Fruit fly (Drosophila melanogaster) whole organism, embryonic: Measurements from ENCODE around the gene Ac13E.

Source experiments
- Blimp-1 ChIP-seq: fragments of 200-800 bp; sonication (Bioruptor generic); optimal IDR thresholded peaks from 3 replicates; lab custom pipeline; 2018; ENCODE audit warnings: missing biosample characterization, missing genetic modification characterization, mild to moderate bottlenecking, moderate library complexity, missing genetic modification reagents
- CG10321 ChIP-seq: fragments of 200-800 bp; sonication (Bioruptor generic); IDR thresholded peaks from 2 replicates; pipeline ENCODE4 v1.3.6; 2022; ENCODE audit warnings: missing biosample characterization, missing genetic modification characterization
- CG12071 ChIP-seq: fragments of 200-800 bp; sonication (Bioruptor generic); optimal IDR thresholded peaks from 3 replicates; lab custom pipeline; 2018; ENCODE audit warnings: missing biosample characterization, mild to moderate bottlenecking, missing genetic modification characterization
- CG13424 ChIP-seq: fragments of 200-800 bp; sonication (Bioruptor generic); optimal IDR thresholded peaks from 2 replicates; lab custom pipeline; 2019; ENCODE audit warnings: missing biosample characterization, mild to moderate bottlenecking, missing genetic modification characterization, moderate library complexity
- CG14014 ChIP-seq: fragments of 200-800 bp; sonication (Bioruptor generic); IDR thresholded peaks from 2 replicates; pipeline ENCODE4 v1.3.6; 2022; ENCODE audit warnings: missing biosample characterization, missing genetic modification characterization
- CG14965 ChIP-seq: fragments of 200-800 bp; sonication (Bioruptor generic); optimal IDR thresholded peaks from 2 replicates; lab custom pipeline; 2016; ENCODE audit warnings: missing biosample characterization, missing genetic modification characterization, borderline replicate concordance
- CG18262 ChIP-seq: fragments of 200-800 bp; optimal IDR thresholded peaks from 3 replicates; lab custom pipeline; 2019; ENCODE audit warnings: missing biosample characterization, mild to moderate bottlenecking, missing genetic modification characterization, moderate library complexity
- CG2129 ChIP-seq: fragments of 200-800 bp; sonication (Bioruptor generic); IDR thresholded peaks from 2 replicates; pipeline ENCODE4 v1.3.6; 2022; ENCODE audit warnings: missing biosample characterization, missing genetic modification characterization; ENCODE audit not compliant: partially characterized antibody
- CG2678 ChIP-seq: fragments of 200-800 bp; sonication (Bioruptor generic); optimal IDR thresholded peaks from 3 replicates; lab custom pipeline; 2019; ENCODE audit warnings: missing biosample characterization, mild to moderate bottlenecking, missing genetic modification characterization, moderate library complexity
- CG31388 ChIP-seq: fragments of 200-800 bp; sonication (Bioruptor generic); optimal IDR thresholded peaks from 2 replicates; lab custom pipeline; 2016; ENCODE audit warnings: missing biosample characterization, missing genetic modification characterization
- CG3281 ChIP-seq: fragments of 200-800 bp; sonication (Bioruptor generic); optimal IDR thresholded peaks from 3 replicates; lab custom pipeline; 2017; ENCODE audit warnings: missing biosample characterization, mild to moderate bottlenecking, missing genetic modification characterization
- CG33557 ChIP-seq: fragments of 200-800 bp; sonication (Bioruptor generic); optimal IDR thresholded peaks from 2 replicates; lab custom pipeline; 2019; ENCODE audit warnings: missing biosample characterization, mild to moderate bottlenecking, missing genetic modification characterization, moderate library complexity
- CG3838 ChIP-seq: fragments of 200-800 bp; sonication (Bioruptor generic); optimal IDR thresholded peaks from 3 replicates; lab custom pipeline; 2016; ENCODE audit warnings: missing biosample characterization, missing genetic modification characterization
- CG3995 ChIP-seq: fragments of 200-800 bp; sonication (Bioruptor generic); optimal IDR thresholded peaks from 3 replicates; lab custom pipeline; 2016; ENCODE audit warnings: missing biosample characterization, missing genetic modification characterization
- CG42726 ChIP-seq: fragments of 200-800 bp; sonication (Bioruptor generic); IDR thresholded peaks from 2 replicates; pipeline ENCODE4 v1.3.6; 2022; ENCODE audit warnings: missing biosample characterization, missing genetic modification characterization; ENCODE audit not compliant: partially characterized antibody
- CG4282 ChIP-seq: fragments of 200-800 bp; sonication (Bioruptor generic); optimal IDR thresholded peaks from 2 replicates; lab custom pipeline; 2016; ENCODE audit warnings: missing biosample characterization, missing genetic modification characterization
- CG4854 ChIP-seq: fragments of 200-800 bp; sonication (Bioruptor generic); optimal IDR thresholded peaks from 2 replicates; lab custom pipeline; 2016; ENCODE audit warnings: missing biosample characterization, missing genetic modification characterization, inconsistent platforms
- CG6175 ChIP-seq: fragments of 200-800 bp; sonication (Bioruptor generic); IDR thresholded peaks from 3 replicates; pipeline ENCODE4 v1.3.6; 2022; ENCODE audit warnings: missing biosample characterization, missing genetic modification characterization
- CG6689 ChIP-seq: fragments of 200-800 bp; sonication (Bioruptor generic); IDR thresholded peaks from 2 replicates; pipeline ENCODE4 v1.3.6; 2022; ENCODE audit warnings: missing biosample characterization, missing genetic modification characterization
- CG7987 ChIP-seq: fragments of 200-800 bp; sonication (Bioruptor generic); optimal IDR thresholded peaks from 2 replicates; lab custom pipeline; 2018; ENCODE audit warnings: missing biosample characterization, mild to moderate bottlenecking, missing genetic modification characterization, moderate library complexity
- CG8281 ChIP-seq: fragments of 200-800 bp; sonication (Bioruptor generic); optimal IDR thresholded peaks from 2 replicates; lab custom pipeline; 2018; ENCODE audit warnings: missing biosample characterization, mild to moderate bottlenecking, missing genetic modification characterization, moderate library complexity
- CG8388 ChIP-seq: fragments of 200-800 bp; sonication (Bioruptor generic); optimal IDR thresholded peaks from 2 replicates; lab custom pipeline; 2019; ENCODE audit warnings: missing biosample characterization, mild to moderate bottlenecking, missing genetic modification characterization, moderate library complexity
- CG8765 ChIP-seq: fragments of 200-800 bp; sonication (Bioruptor generic); IDR thresholded peaks from 2 replicates; pipeline ENCODE4 v1.3.6; 2022; ENCODE audit warnings: missing biosample characterization, missing genetic modification characterization
- CG8924 ChIP-seq: fragments of 200-800 bp; optimal IDR thresholded peaks from 3 replicates; lab custom pipeline; 2019; ENCODE audit warnings: missing biosample characterization, mild to moderate bottlenecking, missing genetic modification characterization, moderate library complexity
- CG9932 ChIP-seq: fragments of 200-800 bp; sonication (Bioruptor generic); IDR thresholded peaks from 2 replicates; pipeline ENCODE4 v1.3.6; 2022; ENCODE audit warnings: missing biosample characterization, missing genetic modification characterization
- CrebB ChIP-seq: fragments of 200-800 bp; sonication (Bioruptor generic); optimal IDR thresholded peaks from 3 replicates; lab custom pipeline; 2018; ENCODE audit warnings: missing biosample characterization, mild to moderate bottlenecking, missing genetic modification characterization
- Dfd ChIP-seq, 2 experiments: fragments of >200 bp; optimal IDR thresholded peaks; 2 replicates each; lab custom pipeline; 2017; ENCODE audit warnings: missing biosample characterization in 2 of 2, missing genetic modification characterization in 2 of 2
- Dll ChIP-seq: fragments of 200-800 bp; sonication (Bioruptor generic); IDR thresholded peaks from 4 replicates; pipeline ENCODE4 v1.3.6; 2022; ENCODE audit warnings: missing biosample characterization, missing genetic modification characterization; ENCODE audit not compliant: partially characterized antibody
- HLH4C ChIP-seq: fragments of 200-800 bp; sonication (Bioruptor generic); IDR thresholded peaks from 3 replicates; pipeline ENCODE4 v1.3.6; 2022; ENCODE audit warnings: missing biosample characterization, missing genetic modification characterization; ENCODE audit not compliant: partially characterized antibody
- Nf-YB ChIP-seq: fragments of 200-800 bp; sonication (Bioruptor generic); optimal IDR thresholded peaks from 3 replicates; lab custom pipeline; 2019; ENCODE audit warnings: missing biosample characterization, mild to moderate bottlenecking, missing genetic modification characterization, moderate library complexity
- PHDP ChIP-seq: fragments of 200-800 bp; sonication (Bioruptor generic); optimal IDR thresholded peaks from 3 replicates; lab custom pipeline; 2018; ENCODE audit warnings: missing biosample characterization, mild to moderate bottlenecking, missing genetic modification characterization, moderate library complexity
- Poxn ChIP-seq: fragments of 200-800 bp; sonication (Bioruptor generic); IDR thresholded peaks from 2 replicates; pipeline ENCODE4 v1.3.6; 2022; ENCODE audit warnings: missing biosample characterization, missing genetic modification characterization
- Scr ChIP-seq: fragments of 200-800 bp; sonication (Bioruptor generic); IDR thresholded peaks from 2 replicates; pipeline ENCODE4 v1.3.6; 2022; ENCODE audit warnings: missing biosample characterization, missing genetic modification characterization; ENCODE audit not compliant: partially characterized antibody
- Spps ChIP-seq: fragments of 200-800 bp; sonication (Bioruptor generic); optimal IDR thresholded peaks from 2 replicates; lab custom pipeline; 2018; ENCODE audit warnings: missing biosample characterization, mild to moderate bottlenecking, missing genetic modification characterization
- Sry-δ ChIP-seq: fragments of 200-800 bp; sonication (Bioruptor generic); optimal IDR thresholded peaks from 2 replicates; lab custom pipeline; 2016; ENCODE audit warnings: missing biosample characterization, missing genetic modification characterization
- ato ChIP-seq: fragments of 200-800 bp; sonication (Bioruptor generic); IDR thresholded peaks from 2 replicates; pipeline ENCODE4 v1.3.6; 2022; ENCODE audit warnings: missing biosample characterization, missing genetic modification characterization; ENCODE audit not compliant: partially characterized antibody
- corto ChIP-seq: fragments of 200-800 bp; sonication (Bioruptor generic); optimal IDR thresholded peaks from 2 replicates; lab custom pipeline; 2016; ENCODE audit warnings: missing biosample characterization, mild to moderate bottlenecking, missing genetic modification characterization, moderate library complexity
- croc ChIP-seq: fragments of 200-800 bp; sonication (Bioruptor generic); conservative IDR thresholded peaks from 3 replicates; pipeline ENCODE4 v1.3.6; 2022; ENCODE audit warnings: missing biosample characterization, missing genetic modification characterization
- crp ChIP-seq, 2 experiments: fragments of 200-800 bp; sonication (Bioruptor generic); optimal IDR thresholded peaks; 2 replicates in 1 of 2; 3 replicates in 1 of 2; lab custom pipeline; 2017; ENCODE audit warnings: missing biosample characterization in 2 of 2, missing genetic modification characterization in 2 of 2, mild to moderate bottlenecking in 1 of 2, moderate library complexity in 1 of 2
- danr ChIP-seq: fragments of 200-800 bp; sonication (Bioruptor generic); IDR thresholded peaks from 2 replicates; pipeline ENCODE4 v1.3.6; 2022; ENCODE audit warnings: missing biosample characterization, missing genetic modification characterization
- gsb ChIP-seq: fragments of 200-800 bp; sonication (Bioruptor generic); IDR thresholded peaks from 2 replicates; pipeline ENCODE4 v1.3.6; 2022; ENCODE audit warnings: missing biosample characterization, missing genetic modification characterization
- lbe ChIP-seq: fragments of 200-800 bp; sonication (Bioruptor generic); optimal IDR thresholded peaks from 2 replicates; lab custom pipeline; 2016; ENCODE audit warnings: missing biosample characterization, mild to moderate bottlenecking, missing genetic modification characterization
- peb ChIP-seq: fragments of 200-800 bp; sonication (Bioruptor generic); IDR thresholded peaks from 2 replicates; pipeline ENCODE4 v1.3.6; 2022; ENCODE audit warnings: missing biosample characterization, missing genetic modification characterization
- shn ChIP-seq: fragments of 200-800 bp; sonication (Bioruptor generic); optimal IDR thresholded peaks from 3 replicates; lab custom pipeline; 2016; ENCODE audit warnings: missing biosample characterization, missing genetic modification characterization
- slou ChIP-seq: fragments of 200-800 bp; sonication (Bioruptor generic); optimal IDR thresholded peaks from 3 replicates; lab custom pipeline; 2016; ENCODE audit warnings: missing biosample characterization, missing genetic modification characterization
- vnd ChIP-seq: fragments of 200-800 bp; sonication (Bioruptor generic); IDR thresholded peaks from 3 replicates; pipeline ENCODE4 v1.3.6; 2022; ENCODE audit warnings: missing biosample characterization, missing genetic modification characterization; ENCODE audit not compliant: partially characterized antibody
- yki ChIP-seq: fragments of >200 bp; optimal IDR thresholded peaks from 3 replicates; lab custom pipeline; 2018
- zen2 ChIP-seq: fragments of 200-800 bp; sonication (Bioruptor generic); IDR thresholded peaks from 3 replicates; pipeline ENCODE4 v1.3.6; 2022; ENCODE audit warnings: missing biosample characterization, missing genetic modification characterization; ENCODE audit not compliant: partially characterized antibody
- zfh1 ChIP-seq: fragments of 200-800 bp; sonication (Bioruptor generic); IDR thresholded peaks from 3 replicates; pipeline ENCODE4 v1.3.6; 2022; ENCODE audit warnings: missing biosample characterization, missing genetic modification characterization

The Ac13E gene

dm6 chrX:15593477-15594229 lies 39.6 kb upstream of the Ac13E start, which contains the start of gene Chsy (continued):
- TF ChIP-seq CG8388 (GFP tag; lab: Kevin White, UChicago) (no peak), CG6689 (GFP tag; lab: Robert Waterston, UW) (0 out of 2 replicates have a peak, but pooled peaks have one; percentile 7), slou (GFP tag; lab: Kevin White, UChicago) (no peak), CG3838 (GFP tag; lab: Kevin White, UChicago) (no peak), CrebB (tag; lab: Kevin White, UChicago) (no peak), zfh1 (GFP tag; lab: Robert Waterston, UW) (0 out of 3 replicates have a peak, but pooled peaks have one; percentile 36), corto (GFP tag; lab: Kevin White, UChicago) (no peak), CG2129 (GFP tag; lab: Robert Waterston, UW) (no peak), HLH4C (no peak), Blimp-1 (GFP tag; lab: Kevin White, UChicago) (no peak), lbe (GFP tag; lab: Kevin White, UChicago) (no peak), Dll (GFP tag; lab: Robert Waterston, UW) (no peak), Spps (no peak), CG3995 (GFP tag; lab: Kevin White, UChicago) (peak; percentile 95), CG2678 (peak; percentile 44), Scr (GFP tag; lab: Robert Waterston, UW) (no peak), Dfd (GFP tag; optimal IDR thresholded peaks at IDR 0.05; lab: Kevin White, UChicago) (no peak), CG8924 (tag; lab: Kevin White, UChicago) (peak; percentile 14), CG8765 (GFP tag; lab: Robert Waterston, UW) (no peak), yki (peak; percentile 66), gsb (GFP tag; lab: Robert Waterston, UW) (no peak), croc (GFP tag; lab: Robert Waterston, UW) (no peak), zen2 (no peak), CG31388 (GFP tag; lab: Kevin White, UChicago) (no peak), CG13424 (tag; lab: Kevin White, UChicago) (peak; percentile 38), CG4282 (GFP tag; lab: Kevin White, UChicago) (no peak), CG18262 (peak; percentile 49), CG8281 (tag; lab: Kevin White, UChicago) (no peak), CG42726 (no peak), Nf-YB (GFP tag; lab: Kevin White, UChicago) (peak; percentile 3), CG14965 (GFP tag; lab: Kevin White, UChicago) (no peak), CG3281 (no peak), CG12071 (GFP tag; lab: Kevin White, UChicago) (no peak), vnd (no peak), CG9932 (GFP tag; lab: Robert Waterston, UW) (no peak), danr (GFP tag; lab: Robert Waterston, UW) (no peak), CG10321 (GFP tag; lab: Robert Waterston, UW) (no peak), CG4854 (GFP tag; lab: Kevin White, UChicago) (no peak), shn (GFP tag; lab: Kevin White, UChicago) (no peak), Sry-δ (no peak), CG6175 (no peak), crp (GFP tag; optimal IDR thresholded peaks at IDR 0.05; lab: Kevin White, UChicago) (no peak), ato (GFP tag; lab: Robert Waterston, UW) (no peak), CG7987 (no peak), CG14014 (no peak), CG33557 (GFP tag; lab: Kevin White, UChicago) (no peak), peb (GFP tag; lab: Robert Waterston, UW) (no peak), Poxn (GFP tag; lab: Robert Waterston, UW) (no peak), PHDP (tag; lab: Kevin White, UChicago) (no peak)
